Worm (Caenorhabditis elegans) whole organism, young adult: Measurements from ENCODE around the gene Y62H9A.4.

ENCODE experiments used
- F10E7.11 ChIP-seq: sonication (generic microtip); optimal IDR thresholded peaks from 2 replicates; lab custom pipeline; 2017; ENCODE audit warnings: mild to moderate bottlenecking, missing genetic modification characterization, moderate library complexity, missing compliant biosample characterization
- F55B11.4 ChIP-seq: sonication (generic microtip); optimal IDR thresholded peaks from 2 replicates; lab custom pipeline; 2016; ENCODE audit warnings: missing compliant biosample characterization, missing genetic modification characterization, borderline replicate concordance; ENCODE audit not compliant: insufficient read depth
- K11D2.4 ChIP-seq: fragments of 200-800 bp; sonication (Bioruptor generic); IDR thresholded peaks from 2 replicates; pipeline ENCODE4 v1.3.6; 2022; ENCODE audit warnings: missing genetic modification reagents, missing genetic modification characterization, missing compliant biosample characterization
- K12H6.12 ChIP-seq: fragments of 200-800 bp; sonication (Bioruptor generic); optimal IDR thresholded peaks from 2 replicates; lab custom pipeline; 2018; ENCODE audit warnings: mild to moderate bottlenecking, missing genetic modification characterization, missing compliant biosample characterization
- T26A5.8 ChIP-seq: sonication (generic microtip); optimal IDR thresholded peaks from 2 replicates; lab custom pipeline; 2016; ENCODE audit warnings: missing genetic modification characterization, missing compliant biosample characterization
- Y56A3A.18 ChIP-seq: fragments of 200-800 bp; sonication (Bioruptor generic); IDR thresholded peaks from 2 replicates; pipeline ENCODE4 v1.3.6; 2022; ENCODE audit warnings: missing genetic modification reagents, missing genetic modification characterization, missing compliant biosample characterization
- akir-1 ChIP-seq: fragments of 200-800 bp; sonication (Bioruptor generic); optimal IDR thresholded peaks from 2 replicates; lab custom pipeline; 2018; ENCODE audit warnings: mild to moderate bottlenecking, missing genetic modification characterization, moderate library complexity, missing compliant biosample characterization
- aptf-3 ChIP-seq: fragments of 200-800 bp; sonication (Bioruptor generic); IDR thresholded peaks from 2 replicates; pipeline ENCODE4 v1.3.6; 2022; ENCODE audit warnings: missing genetic modification characterization, missing compliant biosample characterization
- atf-7 ChIP-seq: sonication (generic microtip); optimal IDR thresholded peaks from 2 replicates; lab custom pipeline; 2017; ENCODE audit warnings: mild to moderate bottlenecking, missing genetic modification characterization, missing compliant biosample characterization
- athp-1 ChIP-seq: sonication (generic microtip); optimal IDR thresholded peaks from 2 replicates; lab custom pipeline; 2017; ENCODE audit warnings: mild to moderate bottlenecking, missing genetic modification characterization, missing compliant biosample characterization
- attf-5 ChIP-seq: fragments of 200-800 bp; sonication (Bioruptor generic); optimal IDR thresholded peaks from 2 replicates; lab custom pipeline; 2018; ENCODE audit warnings: mild to moderate bottlenecking, missing genetic modification characterization, missing compliant biosample characterization
- bed-1 ChIP-seq: fragments of 200-800 bp; sonication (Bioruptor generic); IDR thresholded peaks from 2 replicates; pipeline ENCODE4 v1.3.6; 2022; ENCODE audit warnings: missing genetic modification reagents, missing genetic modification characterization, missing compliant biosample characterization
- ceh-27 ChIP-seq: fragments of 200-800 bp; sonication (Bioruptor generic); optimal IDR thresholded peaks from 2 replicates; lab custom pipeline; 2018; ENCODE audit warnings: mild to moderate bottlenecking, missing genetic modification characterization, moderate library complexity, missing compliant biosample characterization
- ceh-91 ChIP-seq: fragments of 200-800 bp; sonication (Bioruptor generic); IDR thresholded peaks from 2 replicates; pipeline ENCODE4 v1.3.6; 2022; ENCODE audit warnings: missing genetic modification reagents, missing genetic modification characterization, missing compliant biosample characterization
- chd-7 ChIP-seq: sonication (generic microtip); optimal IDR thresholded peaks from 2 replicates; lab custom pipeline; 2016; ENCODE audit warnings: mild to moderate bottlenecking, missing genetic modification characterization, moderate library complexity, missing compliant biosample characterization
- ekl-4 ChIP-seq: fragments of 200-800 bp; sonication (Bioruptor generic); IDR thresholded peaks from 2 replicates; pipeline ENCODE4 v1.3.6; 2022; ENCODE audit warnings: missing genetic modification reagents, missing genetic modification characterization, missing compliant biosample characterization
- fkh-3 ChIP-seq: sonication (generic microtip); optimal IDR thresholded peaks from 2 replicates; lab custom pipeline; 2016; ENCODE audit warnings: mild to moderate bottlenecking, missing genetic modification characterization, missing compliant biosample characterization
- hlh-26 ChIP-seq: fragments of 200-800 bp; sonication (Bioruptor generic); conservative IDR thresholded peaks from 2 replicates; pipeline ENCODE4 v1.3.6; 2022; ENCODE audit warnings: missing genetic modification reagents, missing genetic modification characterization, missing compliant biosample characterization
- lin-54 ChIP-seq: fragments of 200-800 bp; sonication (Bioruptor generic); optimal IDR thresholded peaks from 2 replicates; lab custom pipeline; 2018; ENCODE audit warnings: mild to moderate bottlenecking, missing genetic modification characterization, missing compliant biosample characterization
- madf-6 ChIP-seq: fragments of 200-800 bp; sonication (Bioruptor generic); IDR thresholded peaks from 2 replicates; pipeline ENCODE4 v1.3.6; 2022; ENCODE audit warnings: missing genetic modification reagents, missing genetic modification characterization, missing compliant biosample characterization
- mxl-1 ChIP-seq: sonication (generic microtip); optimal IDR thresholded peaks from 2 replicates; lab custom pipeline; 2016; ENCODE audit warnings: missing genetic modification characterization, missing compliant biosample characterization
- nfya-2 ChIP-seq: fragments of 200-800 bp; sonication (Bioruptor generic); IDR thresholded peaks from 2 replicates; pipeline ENCODE4 v1.3.6; 2022; ENCODE audit warnings: missing genetic modification reagents, missing genetic modification characterization, missing compliant biosample characterization
- nhr-120 ChIP-seq: fragments of 200-800 bp; sonication (Bioruptor generic); IDR thresholded peaks from 2 replicates; pipeline ENCODE4 v1.3.6; 2022; ENCODE audit warnings: missing genetic modification characterization, missing compliant biosample characterization
- nhr-179 ChIP-seq: sonication (generic microtip); optimal IDR thresholded peaks from 2 replicates; lab custom pipeline; 2016; ENCODE audit warnings: mild to moderate bottlenecking, missing genetic modification characterization, missing compliant biosample characterization
- sea-2 ChIP-seq: fragments of 200-800 bp; sonication (Bioruptor generic); IDR thresholded peaks from 2 replicates; pipeline ENCODE4 v1.3.6; 2022; ENCODE audit warnings: missing genetic modification characterization, missing compliant biosample characterization
- snpc-3.4 ChIP-seq: sonication (generic microtip); optimal IDR thresholded peaks from 2 replicates; lab custom pipeline; 2017; ENCODE audit warnings: missing genetic modification characterization, mild to moderate bottlenecking, missing compliant biosample characterization, antibody characterized with exemption, moderate library complexity, missing genotype, missing genetic modification reagents
- somi-1 ChIP-seq: fragments of 200-800 bp; sonication (Bioruptor generic); optimal IDR thresholded peaks from 2 replicates; lab custom pipeline; 2018; ENCODE audit warnings: mild to moderate bottlenecking, missing genetic modification characterization, missing compliant biosample characterization
- unc-62 ChIP-seq: fragments of 150-350 bp; optimal IDR thresholded peaks from 2 replicates; lab custom pipeline; 2014; ENCODE audit warnings: missing biosample characterization, missing genetic modification reagents, missing genetic modification characterization
- ztf-3 ChIP-seq: fragments of 200-800 bp; sonication (Bioruptor generic); optimal IDR thresholded peaks from 2 replicates; lab custom pipeline; 2018; ENCODE audit warnings: mild to moderate bottlenecking, missing genetic modification characterization, missing compliant biosample characterization
- ztf-6 ChIP-seq: fragments of 200-800 bp; sonication (Bioruptor generic); IDR thresholded peaks from 2 replicates; pipeline ENCODE4 v1.3.6; 2022; ENCODE audit warnings: missing genetic modification reagents, missing genetic modification characterization, missing compliant biosample characterization

Gene Y62H9A.4

DNA sequence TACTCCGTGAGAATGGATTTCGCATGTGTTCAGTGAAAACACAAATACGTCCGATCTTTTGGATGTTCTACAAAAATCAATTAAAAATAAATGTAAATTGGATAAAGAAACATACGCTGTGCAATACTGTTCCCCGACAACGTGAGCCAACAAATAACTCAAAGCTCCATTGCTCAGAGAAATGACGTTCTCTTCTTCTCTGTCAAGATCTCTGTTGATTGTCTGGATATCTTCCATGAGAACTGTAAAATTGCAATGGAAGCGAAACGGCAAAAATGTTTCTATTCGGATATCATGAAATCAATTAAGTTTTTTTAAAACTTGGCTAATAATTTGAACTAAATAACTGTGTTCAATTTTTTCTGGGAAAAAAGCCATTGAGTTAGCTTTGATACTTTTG is 16.8 kb downstream of the Y62H9A.4 start:
- TF ChIP-seq snpc-3.4 (tag; lab: Kevin White, UChicago) = no peak
- no peak for TF ChIP-seq unc-62 (GFP tag; lab: Kevin White, UChicago)
- no peak for TF ChIP-seq T26A5.8 (tag; lab: Kevin White, UChicago)
- no peak for TF ChIP-seq athp-1 (tag; lab: Kevin White, UChicago)

DNA sequence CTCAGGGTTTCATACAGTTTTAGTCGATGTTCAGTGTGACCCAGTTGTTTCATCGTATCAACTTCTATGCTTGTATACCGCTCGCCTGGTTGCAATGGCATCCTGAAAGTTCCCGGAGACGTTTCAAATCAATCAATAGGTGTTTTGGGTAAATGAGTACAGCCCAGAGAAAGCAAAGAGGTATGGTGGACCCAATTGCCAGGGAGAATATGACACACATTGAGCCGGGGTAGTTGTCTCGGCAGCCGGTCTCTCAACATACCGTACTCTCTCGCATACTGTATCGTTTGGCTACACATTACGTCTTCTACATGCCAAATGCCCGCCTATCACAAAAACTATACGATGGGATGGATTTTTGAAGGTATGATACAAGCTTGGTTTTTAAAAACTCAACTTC is 18.1 kb downstream of the Y62H9A.4 start, which contains the start of gene Y62H9A.9:
TSS of gene Y62H9A.9 (minus strand) at position 101 of the 400 bp plus-strand sequence.
- TF ChIP-seq ceh-27 (GFP tag; lab: Kevin White, UChicago) (no peak), ekl-4 (GFP tag; lab: Robert Waterston, UW) (no peak), F55B11.4 (tag; lab: Kevin White, UChicago) (no peak), somi-1 (no peak), nhr-120 (GFP tag; lab: Robert Waterston, UW) (no peak), ztf-6 (no peak), attf-5 (GFP tag; lab: Kevin White, UChicago) (no peak)

DNA sequence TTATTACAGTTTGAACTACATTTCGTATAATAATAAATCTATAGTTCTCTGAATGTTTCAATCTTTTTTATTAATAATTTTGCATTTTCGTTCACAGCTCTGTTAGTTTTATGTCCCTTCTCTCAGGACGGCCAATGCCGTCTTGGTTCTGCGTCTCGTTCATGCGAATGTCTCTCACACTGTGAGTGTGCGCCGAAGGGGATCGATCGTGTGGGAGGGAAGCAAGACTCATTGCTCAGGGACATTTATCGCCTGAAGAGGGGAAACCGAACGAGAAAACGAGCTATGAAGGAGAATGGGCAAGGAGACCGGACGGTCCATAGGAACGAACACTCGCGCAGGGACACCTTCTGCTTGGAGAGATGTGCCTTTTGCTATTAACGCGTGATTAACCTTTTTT is 19.1 kb downstream of the Y62H9A.4 start:
- no peak for TF ChIP-seq K12H6.12
- TF ChIP-seq bed-1 (GFP tag; lab: Robert Waterston, UW) = no peak
- TF ChIP-seq lin-54 (GFP tag; lab: Kevin White, UChicago) = no peak
- no peak for TF ChIP-seq madf-6 (GFP tag; lab: Robert Waterston, UW)
- no peak for TF ChIP-seq fkh-3
- no peak for TF ChIP-seq mxl-1 (tag; lab: Kevin White, UChicago)
- TF ChIP-seq, all 124 proteins: peak for 0

DNA sequence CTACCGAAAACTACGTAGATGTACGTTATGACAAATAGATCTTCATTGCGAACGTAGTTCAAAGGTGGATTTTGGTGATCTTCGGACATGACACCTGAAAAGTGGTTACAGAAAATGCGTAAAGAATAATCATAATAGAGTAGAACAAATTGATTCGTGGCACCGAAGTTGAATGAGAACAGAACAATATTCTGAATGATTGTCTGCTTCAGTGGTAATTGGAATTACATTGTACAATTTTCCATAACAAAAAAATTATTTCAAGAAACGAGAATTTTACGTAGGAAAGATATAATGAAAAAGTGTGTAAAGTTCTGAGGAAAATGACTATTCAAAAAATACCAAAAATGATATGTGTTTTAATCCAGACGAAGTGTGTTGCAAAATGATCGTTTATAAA is 22.7 kb downstream of the Y62H9A.4 start, which contains the start of gene Y62H9A.10:
TSS of gene Y62H9A.10 (minus strand) at position 101 of the 400 bp plus-strand sequence.
- TF ChIP-seq ztf-3 (GFP tag; lab: Kevin White, UChicago) = no peak

DNA sequence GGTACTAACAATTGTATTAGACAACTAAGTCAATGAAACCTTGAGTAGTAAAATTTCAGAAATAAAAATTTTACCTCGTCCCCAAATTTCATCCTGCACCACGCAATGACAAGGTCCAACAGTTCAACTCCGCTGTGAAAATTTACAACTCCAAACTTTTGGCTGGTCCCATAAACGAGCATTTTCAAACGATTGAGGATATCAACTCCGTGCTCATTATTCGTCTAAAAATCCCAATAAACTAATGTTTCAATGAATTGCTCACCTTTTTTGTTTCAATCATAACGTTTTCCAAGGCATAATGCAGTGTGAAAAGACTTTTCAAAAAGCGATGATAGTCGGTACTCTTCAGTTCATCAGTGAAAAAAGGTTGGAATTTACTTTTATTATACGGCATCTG is 26.7 kb downstream of the Y62H9A.4 start:
- TF ChIP-seq chd-7 (tag; lab: Kevin White, UChicago) (no peak), Y56A3A.18 (GFP tag; lab: Robert Waterston, UW) (no peak)

DNA sequence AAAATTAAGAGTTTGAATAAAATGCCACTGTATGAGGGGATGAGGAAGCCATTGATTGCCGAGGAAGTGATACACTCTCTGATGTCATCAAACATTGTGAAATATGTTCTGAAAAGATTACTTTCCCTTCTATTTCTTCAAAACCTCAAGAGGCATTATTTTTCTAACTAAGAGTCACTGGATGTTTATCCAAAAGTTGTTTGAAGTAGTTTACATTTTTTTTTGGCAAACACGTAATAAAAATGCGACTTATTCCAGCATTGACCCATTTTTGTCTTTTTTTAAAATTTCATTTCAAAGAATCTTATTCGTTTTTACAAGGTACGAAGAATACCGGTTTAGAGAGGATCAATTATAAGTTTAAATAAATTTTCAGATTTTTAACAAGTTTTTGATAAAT is 27.3 kb downstream of the Y62H9A.4 start, which contains the start of gene Y62H9A.11:
TSS of gene Y62H9A.11 (minus strand) at position 101 of the 400 bp plus-strand sequence.
- TF ChIP-seq nfya-2 (GFP tag; lab: Robert Waterston, UW) (no peak), snpc-3.4 (tag; lab: Kevin White, UChicago) (no peak), F10E7.11 (tag; lab: Kevin White, UChicago) (no peak), sea-2 (GFP tag; lab: Robert Waterston, UW) (no peak), attf-5 (GFP tag; lab: Kevin White, UChicago) (no peak), aptf-3 (GFP tag; lab: Robert Waterston, UW) (no peak), ceh-91 (GFP tag; lab: Robert Waterston, UW) (no peak), nhr-179 (tag; lab: Kevin White, UChicago) (no peak), hlh-26 (GFP tag; lab: Robert Waterston, UW) (no peak), K11D2.4 (GFP tag; lab: Robert Waterston, UW) (no peak), atf-7 (no peak), somi-1 (no peak), akir-1 (no peak)
